Worm (Caenorhabditis elegans) whole organism, L1 larva: ENCODE measurements around the gene T19D12.1.

Experiments used
- ces-1 ChIP-seq: fragments of 150-350 bp; optimal IDR thresholded peaks from 2 replicates; lab custom pipeline; 2014; ENCODE audit warnings: missing biosample characterization, missing genetic modification reagents, missing genetic modification characterization
- isw-1 ChIP-seq: fragments of 200-800 bp; sonication (Bioruptor generic); IDR thresholded peaks from 2 replicates; pipeline ENCODE4 v1.3.6; 2022; ENCODE audit warnings: missing genetic modification characterization, missing compliant biosample characterization
- jun-1 ChIP-seq: fragments of 150-350 bp; optimal IDR thresholded peaks from 2 replicates; lab custom pipeline; 2014; ENCODE audit warnings: missing biosample characterization, missing genetic modification reagents, missing genetic modification characterization
- rnt-1 ChIP-seq: sonication (generic microtip); optimal IDR thresholded peaks from 2 replicates; lab custom pipeline; 2016; ENCODE audit warnings: mild to moderate bottlenecking, missing genetic modification characterization, moderate library complexity, missing compliant biosample characterization
- ztf-11 ChIP-seq, 2 experiments: sonication (generic microtip); optimal IDR thresholded peaks; 2 replicates each; lab custom pipeline; 2016 to 2017; ENCODE audit warnings: missing genetic modification characterization in 2 of 2, missing biosample characterization in 1 of 2, missing compliant biosample characterization in 1 of 2
- ztf-4 ChIP-seq: fragments of 150-350 bp; optimal IDR thresholded peaks from 2 replicates; lab custom pipeline; 2014; ENCODE audit warnings: missing biosample characterization, missing genetic modification characterization

- TF ChIP-seq ces-1 (GFP tag; lab: Kevin White, UChicago): no peak
- TF ChIP-seq isw-1 (GFP tag; lab: Robert Waterston, UW): 0 out of 2 replicates have a peak, but pooled peaks have one; percentile 19
- no peak for TF ChIP-seq jun-1 (tag; lab: Kevin White, UChicago)
- no peak for TF ChIP-seq ztf-11 (tag; optimal IDR thresholded peaks at IDR 0.05; lab: Kevin White, UChicago)
- no peak for TF ChIP-seq ztf-4 (tag; lab: Kevin White, UChicago)
- TF ChIP-seq rnt-1 (tag; lab: Kevin White, UChicago): peak; percentile 49
These were observed 42.3 kb downstream of the T19D12.1 start for ce11 chrII:6708980-6709379.
